Worm (Caenorhabditis elegans) whole organism, young adult: ENCODE data around the gene air-1.

ENCODE experiments used
- C17E4.6 ChIP-seq: fragments of 200-800 bp; sonication (Bioruptor generic); IDR thresholded peaks from 2 replicates; pipeline ENCODE4 v1.3.6; 2022; ENCODE audit warnings: missing genetic modification reagents, missing genetic modification characterization, missing compliant biosample characterization
- D2030.7 ChIP-seq: fragments of 200-800 bp; sonication (Bioruptor generic); IDR thresholded peaks from 2 replicates; pipeline ENCODE4 v1.3.6; 2022; ENCODE audit warnings: missing genetic modification reagents, missing genetic modification characterization, missing compliant biosample characterization
- F23B12.7 ChIP-seq: sonication (generic microtip); optimal IDR thresholded peaks from 2 replicates; lab custom pipeline; 2017; ENCODE audit warnings: missing genetic modification characterization, mild to moderate bottlenecking, missing compliant biosample characterization, antibody characterized with exemption, moderate library complexity; ENCODE audit not compliant: insufficient read depth
- F33H1.4 ChIP-seq: fragments of 200-800 bp; sonication (Bioruptor generic); IDR thresholded peaks from 2 replicates; pipeline ENCODE4 v1.3.6; 2022; ENCODE audit warnings: missing genetic modification reagents, missing genetic modification characterization, missing compliant biosample characterization
- F37B4.10 ChIP-seq: fragments of 200-800 bp; sonication (Bioruptor generic); IDR thresholded peaks from 2 replicates; pipeline ENCODE4 v1.3.6; 2022; ENCODE audit warnings: missing genetic modification characterization, missing compliant biosample characterization
- K12H6.12 ChIP-seq: fragments of 200-800 bp; sonication (Bioruptor generic); optimal IDR thresholded peaks from 2 replicates; lab custom pipeline; 2018; ENCODE audit warnings: mild to moderate bottlenecking, missing genetic modification characterization, missing compliant biosample characterization
- T07F8.4 ChIP-seq: sonication (generic microtip); optimal IDR thresholded peaks from 2 replicates; lab custom pipeline; 2016; ENCODE audit warnings: mild to moderate bottlenecking, missing genetic modification characterization, moderate library complexity, missing compliant biosample characterization
- T26A5.8 ChIP-seq: sonication (generic microtip); optimal IDR thresholded peaks from 2 replicates; lab custom pipeline; 2016; ENCODE audit warnings: missing genetic modification characterization, missing compliant biosample characterization
- Y53F4B.3 ChIP-seq: fragments of 200-800 bp; sonication (Bioruptor generic); IDR thresholded peaks from 2 replicates; pipeline ENCODE4 v1.3.6; 2022; ENCODE audit warnings: missing genetic modification reagents, missing genetic modification characterization, missing compliant biosample characterization
- Y67H2A.10 ChIP-seq: fragments of 200-800 bp; sonication (Bioruptor generic); conservative IDR thresholded peaks from 2 replicates; pipeline ENCODE4 v1.3.6; 2022; ENCODE audit warnings: missing genetic modification reagents, missing genetic modification characterization, missing compliant biosample characterization
- attf-3 ChIP-seq: fragments of 200-800 bp; sonication (Bioruptor generic); conservative IDR thresholded peaks from 2 replicates; pipeline ENCODE4 v1.3.6; 2022; ENCODE audit warnings: missing genetic modification reagents, missing genetic modification characterization, missing compliant biosample characterization
- attf-5 ChIP-seq: fragments of 200-800 bp; sonication (Bioruptor generic); optimal IDR thresholded peaks from 2 replicates; lab custom pipeline; 2018; ENCODE audit warnings: mild to moderate bottlenecking, missing genetic modification characterization, missing compliant biosample characterization
- bed-2 ChIP-seq: fragments of 200-800 bp; sonication (Bioruptor generic); IDR thresholded peaks from 2 replicates; pipeline ENCODE4 v1.3.6; 2022; ENCODE audit warnings: missing genetic modification reagents, missing genetic modification characterization, missing compliant biosample characterization
- ccch-3 ChIP-seq: fragments of 200-800 bp; sonication (Bioruptor generic); optimal IDR thresholded peaks from 2 replicates; lab custom pipeline; 2018; ENCODE audit warnings: mild to moderate bottlenecking, missing genetic modification characterization, missing compliant biosample characterization
- ceh-40 ChIP-seq: fragments of 200-800 bp; sonication (Bioruptor generic); IDR thresholded peaks from 2 replicates; pipeline ENCODE4 v1.3.6; 2022; ENCODE audit warnings: missing genetic modification characterization, missing compliant biosample characterization
- ceh-58 ChIP-seq: fragments of 200-800 bp; sonication (Bioruptor generic); IDR thresholded peaks from 2 replicates; pipeline ENCODE4 v1.3.6; 2022; ENCODE audit warnings: missing genetic modification characterization, missing compliant biosample characterization
- chd-7 ChIP-seq: sonication (generic microtip); optimal IDR thresholded peaks from 2 replicates; lab custom pipeline; 2016; ENCODE audit warnings: mild to moderate bottlenecking, missing genetic modification characterization, moderate library complexity, missing compliant biosample characterization
- die-1 ChIP-seq: sonication (generic microtip); optimal IDR thresholded peaks from 2 replicates; lab custom pipeline; 2016; ENCODE audit warnings: missing genotype, mild to moderate bottlenecking, missing genetic modification characterization, missing compliant biosample characterization
- dox-1 ChIP-seq: fragments of 200-800 bp; sonication (Bioruptor generic); IDR thresholded peaks from 2 replicates; pipeline ENCODE4 v1.3.6; 2022; ENCODE audit warnings: missing genetic modification reagents, missing genetic modification characterization, missing compliant biosample characterization
- dpff-1 ChIP-seq: sonication (generic microtip); optimal IDR thresholded peaks from 2 replicates; lab custom pipeline; 2017; ENCODE audit warnings: mild to moderate bottlenecking, missing genetic modification characterization, missing compliant biosample characterization
- egrh-3 ChIP-seq: fragments of 200-800 bp; sonication (Bioruptor generic); IDR thresholded peaks from 2 replicates; pipeline ENCODE4 v1.3.6; 2022; ENCODE audit warnings: missing genetic modification reagents, missing genetic modification characterization, missing compliant biosample characterization
- hsf-1 ChIP-seq: fragments of 200-800 bp; sonication (Bioruptor generic); IDR thresholded peaks from 2 replicates; pipeline ENCODE4 v1.3.6; 2022; ENCODE audit warnings: missing genetic modification reagents, missing genetic modification characterization, missing compliant biosample characterization
- lag-1 ChIP-seq: fragments of 200-800 bp; sonication (Bioruptor generic); IDR thresholded peaks from 2 replicates; pipeline ENCODE4 v1.3.6; 2022; ENCODE audit warnings: missing genetic modification reagents, missing genetic modification characterization, missing compliant biosample characterization
- lin-26 ChIP-seq: fragments of 200-800 bp; sonication (Bioruptor generic); IDR thresholded peaks from 2 replicates; pipeline ENCODE4 v1.3.6; 2022; ENCODE audit warnings: missing genetic modification reagents, missing genetic modification characterization, missing compliant biosample characterization
- lir-1 ChIP-seq: fragments of 200-800 bp; sonication (Bioruptor generic); conservative IDR thresholded peaks from 2 replicates; pipeline ENCODE4 v1.3.6; 2022; ENCODE audit warnings: missing genetic modification reagents, missing genetic modification characterization, missing compliant biosample characterization
- lsy-27 ChIP-seq: sonication (generic microtip); optimal IDR thresholded peaks from 2 replicates; lab custom pipeline; 2017; ENCODE audit warnings: missing genetic modification characterization, mild to moderate bottlenecking, missing compliant biosample characterization, antibody characterized with exemption, missing genotype, borderline replicate concordance; ENCODE audit not compliant: insufficient read depth
- madf-8 ChIP-seq: fragments of 200-800 bp; sonication (Bioruptor generic); conservative IDR thresholded peaks from 2 replicates; pipeline ENCODE4 v1.3.6; 2022; ENCODE audit warnings: missing genetic modification reagents, missing genetic modification characterization, missing compliant biosample characterization
- mcd-1 ChIP-seq: fragments of 200-800 bp; sonication (Bioruptor generic); IDR thresholded peaks from 2 replicates; pipeline ENCODE4 v1.3.6; 2022; ENCODE audit warnings: missing genetic modification reagents, missing genetic modification characterization, missing compliant biosample characterization
- nfyb-1 ChIP-seq: fragments of 200-800 bp; sonication (Bioruptor generic); IDR thresholded peaks from 2 replicates; pipeline ENCODE4 v1.3.6; 2022; ENCODE audit warnings: missing genetic modification reagents, missing genetic modification characterization, missing compliant biosample characterization
- nhr-179 ChIP-seq: sonication (generic microtip); optimal IDR thresholded peaks from 2 replicates; lab custom pipeline; 2016; ENCODE audit warnings: mild to moderate bottlenecking, missing genetic modification characterization, missing compliant biosample characterization
- nhr-27 ChIP-seq: fragments of 200-800 bp; sonication (Bioruptor generic); optimal IDR thresholded peaks from 2 replicates; lab custom pipeline; 2018; ENCODE audit warnings: mild to moderate bottlenecking, missing genetic modification characterization, moderate library complexity, missing compliant biosample characterization
- nhr-80 ChIP-seq: sonication (generic microtip); optimal IDR thresholded peaks from 2 replicates; lab custom pipeline; 2016; ENCODE audit warnings: missing genetic modification characterization, missing compliant biosample characterization
- rpc-1 ChIP-seq, 2 experiments: fragments of 150-350 bp in 1 of 2; sonication (generic microtip) in 1 of 2; optimal IDR thresholded peaks; 2 replicates each; lab custom pipeline; 2014 to 2018; ENCODE audit warnings: missing biosample characterization in 1 of 2, missing genetic modification characterization in 1 of 2, missing genetic modification reagents in 1 of 2, missing genotype in 1 of 2
- sea-2 ChIP-seq: fragments of 200-800 bp; sonication (Bioruptor generic); IDR thresholded peaks from 2 replicates; pipeline ENCODE4 v1.3.6; 2022; ENCODE audit warnings: missing genetic modification characterization, missing compliant biosample characterization
- snpc-1.3 ChIP-seq: sonication (generic microtip); optimal IDR thresholded peaks from 2 replicates; lab custom pipeline; 2017; ENCODE audit warnings: missing genetic modification characterization, mild to moderate bottlenecking, missing compliant biosample characterization, antibody characterized with exemption, moderate library complexity, missing genotype, missing genetic modification reagents; ENCODE audit not compliant: insufficient read depth
- snpc-3.4 ChIP-seq: sonication (generic microtip); optimal IDR thresholded peaks from 2 replicates; lab custom pipeline; 2017; ENCODE audit warnings: missing genetic modification characterization, mild to moderate bottlenecking, missing compliant biosample characterization, antibody characterized with exemption, moderate library complexity, missing genotype, missing genetic modification reagents
- snpc-4 ChIP-seq, 5 experiments: fragments of 150-350 bp in 1 of 5; sonication (generic microtip) in 4 of 5; optimal IDR thresholded peaks; 2 replicates each; lab custom pipeline; 2014 to 2018; ENCODE audit warnings: missing genetic modification characterization in 5 of 5, missing biosample characterization in 3 of 5, antibody characterized with exemption in 2 of 5, mild to moderate bottlenecking in 2 of 5, missing compliant biosample characterization in 2 of 5, missing genotype in 2 of 5, moderate library complexity in 2 of 5, missing genetic modification reagents in 1 of 5
- tbx-9 ChIP-seq: sonication (generic microtip); optimal IDR thresholded peaks from 2 replicates; lab custom pipeline; 2016; ENCODE audit warnings: borderline replicate concordance, missing genetic modification characterization, inconsistent platforms, missing compliant biosample characterization
- unc-62 ChIP-seq: fragments of 150-350 bp; optimal IDR thresholded peaks from 2 replicates; lab custom pipeline; 2014; ENCODE audit warnings: missing biosample characterization, missing genetic modification reagents, missing genetic modification characterization
- zfh-2 ChIP-seq: fragments of 200-800 bp; sonication (Bioruptor generic); conservative IDR thresholded peaks from 2 replicates; pipeline ENCODE4 v1.3.6; 2022; ENCODE audit warnings: missing genetic modification reagents, missing genetic modification characterization, missing compliant biosample characterization
- ztf-18 ChIP-seq: sonication (generic microtip); optimal IDR thresholded peaks from 2 replicates; lab custom pipeline; 2016; ENCODE audit warnings: missing genotype, mild to moderate bottlenecking, missing genetic modification characterization, missing compliant biosample characterization
- ztf-22 ChIP-seq: fragments of 200-800 bp; sonication (Bioruptor generic); optimal IDR thresholded peaks from 2 replicates; lab custom pipeline; 2018; ENCODE audit warnings: mild to moderate bottlenecking, missing genetic modification characterization, moderate library complexity, missing compliant biosample characterization
- ztf-25 ChIP-seq: fragments of 200-800 bp; sonication (Bioruptor generic); IDR thresholded peaks from 2 replicates; pipeline ENCODE4 v1.3.6; 2022; ENCODE audit warnings: missing genetic modification reagents, missing genetic modification characterization, missing compliant biosample characterization
- ztf-3 ChIP-seq: fragments of 200-800 bp; sonication (Bioruptor generic); optimal IDR thresholded peaks from 2 replicates; lab custom pipeline; 2018; ENCODE audit warnings: mild to moderate bottlenecking, missing genetic modification characterization, missing compliant biosample characterization
- ztf-6 ChIP-seq: fragments of 200-800 bp; sonication (Bioruptor generic); IDR thresholded peaks from 2 replicates; pipeline ENCODE4 v1.3.6; 2022; ENCODE audit warnings: missing genetic modification reagents, missing genetic modification characterization, missing compliant biosample characterization

air-1 gene

DNA sequence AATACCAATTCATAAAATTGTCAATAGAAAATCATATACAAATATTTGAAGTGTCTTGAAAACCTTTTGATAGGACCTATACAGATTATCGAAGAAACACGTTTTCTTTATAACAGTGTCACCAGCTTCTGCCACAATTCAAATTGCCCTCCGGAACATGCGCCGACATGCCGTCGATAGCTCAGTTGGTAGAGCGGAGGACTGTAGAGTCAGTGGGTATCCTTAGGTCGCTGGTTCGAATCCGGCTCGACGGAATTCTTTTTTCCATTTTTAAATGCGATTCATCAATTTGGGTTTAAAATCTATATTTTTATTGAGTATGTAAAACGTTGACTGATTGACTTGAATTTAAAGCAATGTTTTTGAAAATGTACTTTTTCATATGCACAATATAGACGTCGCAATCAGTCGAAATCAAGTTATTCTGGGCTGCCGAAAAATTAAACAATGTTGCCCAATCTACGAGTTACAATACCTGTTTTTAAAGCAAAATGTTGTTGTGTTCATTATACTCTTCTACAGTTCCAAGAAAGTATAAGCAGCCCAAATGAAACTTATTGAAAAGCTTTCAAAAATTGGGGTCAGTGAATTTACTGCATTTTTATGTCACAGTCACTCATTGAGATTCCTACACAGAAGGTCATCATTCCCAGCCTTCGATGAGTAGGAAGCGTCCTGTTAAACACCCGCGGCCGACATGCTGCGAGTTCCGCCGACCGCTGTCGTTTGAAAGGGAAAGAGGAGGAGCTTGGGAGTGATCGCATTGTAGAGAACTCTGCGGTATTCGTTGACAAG, 26.2 kb downstream of the air-1 start:
- TF ChIP-seq unc-62 (GFP tag; lab: Kevin White, UChicago) = no peak
- no peak for TF ChIP-seq attf-5 (GFP tag; lab: Kevin White, UChicago)
- no peak for TF ChIP-seq egrh-3 (GFP tag; lab: Robert Waterston, UW)
- TF ChIP-seq tbx-9 (tag; lab: Kevin White, UChicago) = no peak
- peak; percentile 49 for TF ChIP-seq die-1 (tag; lab: Kevin White, UChicago)
- TF ChIP-seq attf-3 (GFP tag; lab: Robert Waterston, UW) = 0 out of 2 replicates have a peak, but pooled peaks have one; percentile 31
- TF ChIP-seq T26A5.8 = no peak
- no peak for TF ChIP-seq dpff-1 (tag; lab: Kevin White, UChicago)
- peak; percentile 64 for TF ChIP-seq F33H1.4 (GFP tag; lab: Robert Waterston, UW)
- peak; percentile 70 for TF ChIP-seq C17E4.6 (GFP tag; lab: Robert Waterston, UW)
- TF ChIP-seq nhr-80 (tag; lab: Kevin White, UChicago) = peak; percentile 16
- TF ChIP-seq rpc-1 (optimal IDR thresholded peaks at IDR 0.05; lab: Kevin White, UChicago) = peak; percentile 60
- TF ChIP-seq rpc-1 (tag; optimal IDR thresholded peaks at IDR 0.05; lab: Kevin White, UChicago) = peak; percentile 80
- no peak for TF ChIP-seq lin-26 (GFP tag; lab: Robert Waterston, UW)
- TF ChIP-seq ceh-40 (GFP tag; lab: Robert Waterston, UW) = no peak
- TF ChIP-seq sea-2 = no peak
- peak; percentile 53 for TF ChIP-seq madf-8 (GFP tag; lab: Robert Waterston, UW)
- TF ChIP-seq snpc-1.3 (tag; lab: Kevin White, UChicago) = peak; percentile 97
- TF ChIP-seq F23B12.7 (tag; lab: Kevin White, UChicago) = peak; percentile 86
- no peak for TF ChIP-seq lsy-27
- TF ChIP-seq K12H6.12 (tag; lab: Kevin White, UChicago) = no peak
- 0 out of 2 replicates have a peak, but pooled peaks have one; percentile 14 for TF ChIP-seq lir-1 (GFP tag; lab: Robert Waterston, UW)
- no peak for TF ChIP-seq nhr-179 (tag; lab: Kevin White, UChicago)
- TF ChIP-seq ccch-3 = no peak
- no peak for TF ChIP-seq ztf-25 (GFP tag; lab: Robert Waterston, UW)
- no peak for TF ChIP-seq zfh-2 (GFP tag; lab: Robert Waterston, UW)
- TF ChIP-seq D2030.7 (GFP tag; lab: Robert Waterston, UW) = peak; percentile 96
- TF ChIP-seq nfyb-1 (GFP tag; lab: Robert Waterston, UW) = peak; percentile 64; the same call in 1 of the 2 replicates
- TF ChIP-seq ceh-58 (GFP tag; lab: Robert Waterston, UW) = no peak
- TF ChIP-seq lag-1 (GFP tag; lab: Robert Waterston, UW) = no peak
- no peak for TF ChIP-seq F37B4.10 (GFP tag; lab: Robert Waterston, UW)
- TF ChIP-seq hsf-1 (GFP tag; lab: Robert Waterston, UW) = peak; percentile 91
- no peak for TF ChIP-seq bed-2 (GFP tag; lab: Robert Waterston, UW)
- TF ChIP-seq T07F8.4 (tag; lab: Kevin White, UChicago) = no peak
- no peak for TF ChIP-seq ztf-6 (GFP tag; lab: Robert Waterston, UW)
- peak; percentile 99 for TF ChIP-seq snpc-4 (GFP tag; optimal IDR thresholded peaks at IDR 0.05; lab: Kevin White, UChicago)
- peak; percentile 97 to 100 (median 99) for TF ChIP-seq snpc-4 (tag; optimal IDR thresholded peaks at IDR 0.05; lab: Kevin White, UChicago)
- peak; percentile 46 for TF ChIP-seq ztf-3 (GFP tag; lab: Kevin White, UChicago)
- TF ChIP-seq Y53F4B.3 (GFP tag; lab: Robert Waterston, UW) = no peak
- TF ChIP-seq ztf-22 (GFP tag; lab: Kevin White, UChicago) = no peak
- TF ChIP-seq dox-1 (GFP tag; lab: Robert Waterston, UW) = peak; percentile 84; the same call in 1 of the 2 replicates
- TF ChIP-seq snpc-3.4 (tag; lab: Kevin White, UChicago) = peak; percentile 97
- no peak for TF ChIP-seq chd-7
- no peak for TF ChIP-seq nhr-27 (tag; lab: Kevin White, UChicago)
- TF ChIP-seq ztf-18 (tag; lab: Kevin White, UChicago) = peak; percentile 61
- TF ChIP-seq mcd-1 (GFP tag; lab: Robert Waterston, UW) = peak; percentile 75
- TF ChIP-seq Y67H2A.10 = no peak
